Fruit fly (Drosophila melanogaster): Measurements from ENCODE around the gene CG4619.

DNA sequence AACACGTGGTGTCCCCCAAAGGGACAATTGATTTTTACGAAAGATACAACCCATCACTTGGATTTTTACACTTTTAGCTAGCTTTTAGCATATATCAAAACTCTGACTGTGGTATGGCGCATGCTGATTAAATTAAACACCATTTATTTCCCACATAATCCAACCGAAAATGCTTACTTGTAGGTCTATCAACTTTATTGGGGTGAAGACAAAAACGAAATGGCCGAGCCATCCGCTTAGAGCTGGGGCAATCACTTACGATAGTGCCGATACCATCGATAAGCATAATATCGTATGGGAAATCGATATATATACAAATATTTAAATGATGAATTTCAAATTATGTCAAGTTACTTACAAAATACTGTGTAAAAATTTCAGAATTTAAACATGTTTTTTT is 41.4 kb upstream of the CG4619 start, which contains the start of gene RpS2:
- TF ChIP-seq pan (optimal IDR thresholded peaks at IDR 0.05) (no peak), psq (optimal IDR thresholded peaks at IDR 0.05) (no peak)
